Worm (Caenorhabditis elegans): ENCODE data around the gene slc-36.5.

DNA sequence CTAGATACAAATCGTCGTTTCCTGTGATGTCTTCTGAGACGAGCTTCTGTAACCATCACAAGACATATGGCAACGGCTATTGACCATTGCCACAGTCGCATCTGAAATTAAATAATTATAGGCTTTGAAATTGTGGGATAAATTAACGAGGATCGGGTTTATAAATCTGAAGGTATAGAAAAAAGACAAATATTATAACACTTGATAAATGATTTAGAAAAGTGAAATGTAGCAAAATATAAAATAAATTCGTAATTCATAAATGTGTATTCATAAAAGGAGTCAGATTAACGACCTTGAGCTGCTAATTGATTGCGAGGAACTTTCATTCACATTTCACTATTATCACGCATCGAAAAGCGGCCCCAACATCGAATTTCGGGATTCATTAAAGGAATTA lies 13.2 kb downstream of the slc-36.5 start, which contains the start of gene aff-1:
- no peak for TF ChIP-seq nhr-28 (tag; optimal IDR thresholded peaks at IDR 0.05)
- no peak for TF ChIP-seq unc-62 (GFP tag; optimal IDR thresholded peaks at IDR 0.05)
